Fruit fly (Drosophila melanogaster) whole organism, embryonic: Measurements from ENCODE around the gene Pop2.

Experiments
- Aef1 ChIP-seq: fragments of 200-800 bp; sonication (Bioruptor generic); IDR thresholded peaks from 3 replicates; pipeline ENCODE4 v1.3.6; 2022; ENCODE audit warnings: missing biosample characterization, missing genetic modification characterization
- Asciz ChIP-seq: fragments of 200-800 bp; sonication (Bioruptor generic); optimal IDR thresholded peaks from 2 replicates; lab custom pipeline; 2017; ENCODE audit warnings: missing biosample characterization, mild to moderate bottlenecking, missing genetic modification characterization, missing genetic modification reagents
- CG11085 ChIP-seq: fragments of 200-800 bp; sonication (Bioruptor generic); IDR thresholded peaks from 2 replicates; pipeline ENCODE4 v1.3.6; 2022; ENCODE audit warnings: missing biosample characterization, missing genetic modification characterization
- CG11456 ChIP-seq: fragments of 200-800 bp; sonication (Bioruptor generic); IDR thresholded peaks from 3 replicates; pipeline ENCODE4 v1.3.6; 2022; ENCODE audit warnings: missing biosample characterization, missing genetic modification characterization
- CG11723 ChIP-seq: fragments of 200-800 bp; sonication (Bioruptor generic); optimal IDR thresholded peaks from 2 replicates; lab custom pipeline; 2017; ENCODE audit warnings: missing biosample characterization, mild to moderate bottlenecking, missing genetic modification characterization
- CG12659 ChIP-seq: fragments of 200-800 bp; sonication (Bioruptor generic); optimal IDR thresholded peaks from 3 replicates; lab custom pipeline; 2017; ENCODE audit warnings: mild to moderate bottlenecking, missing biosample characterization, missing genetic modification reagents, missing genetic modification characterization
- CG13624 ChIP-seq: fragments of 200-800 bp; sonication (Bioruptor generic); optimal IDR thresholded peaks from 2 replicates; lab custom pipeline; 2016; ENCODE audit warnings: missing biosample characterization, missing genetic modification characterization
- CG1647 ChIP-seq: fragments of 200-800 bp; sonication (Bioruptor generic); optimal IDR thresholded peaks from 3 replicates; lab custom pipeline; 2016; ENCODE audit warnings: missing biosample characterization, missing genetic modification characterization
- CG17361 ChIP-seq: fragments of 200-800 bp; sonication (Bioruptor generic); IDR thresholded peaks from 3 replicates; pipeline ENCODE4 v1.3.6; 2022; ENCODE audit warnings: missing biosample characterization, missing genetic modification characterization
- CG18764 ChIP-seq: fragments of 200-800 bp; sonication (Bioruptor generic); optimal IDR thresholded peaks from 3 replicates; lab custom pipeline; 2016; ENCODE audit warnings: missing biosample characterization, missing genetic modification characterization
- CG2202 ChIP-seq: fragments of 200-800 bp; sonication (Bioruptor generic); optimal IDR thresholded peaks from 2 replicates; lab custom pipeline; 2018; ENCODE audit warnings: missing biosample characterization, mild to moderate bottlenecking, missing genetic modification characterization
- CG2678 ChIP-seq: fragments of 200-800 bp; sonication (Bioruptor generic); optimal IDR thresholded peaks from 3 replicates; lab custom pipeline; 2019; ENCODE audit warnings: missing biosample characterization, mild to moderate bottlenecking, missing genetic modification characterization, moderate library complexity
- CG32532 ChIP-seq: fragments of 200-800 bp; sonication (Bioruptor generic); IDR thresholded peaks from 2 replicates; pipeline ENCODE4 v1.3.6; 2022; ENCODE audit warnings: missing biosample characterization, missing genetic modification characterization
- CG34224 ChIP-seq: fragments of 200-800 bp; sonication (Bioruptor generic); IDR thresholded peaks from 3 replicates; pipeline ENCODE4 v1.3.6; 2022; ENCODE audit warnings: missing biosample characterization, missing genetic modification characterization; ENCODE audit not compliant: partially characterized antibody
- CG43689 ChIP-seq: fragments of 200-800 bp; sonication (Bioruptor generic); IDR thresholded peaks from 2 replicates; pipeline ENCODE4 v1.3.6; 2022; ENCODE audit warnings: missing biosample characterization, missing genetic modification characterization
- CG4707 ChIP-seq: fragments of 200-800 bp; sonication (Bioruptor generic); optimal IDR thresholded peaks from 2 replicates; lab custom pipeline; 2018; ENCODE audit warnings: missing biosample characterization, mild to moderate bottlenecking, missing genetic modification characterization, moderate library complexity
- CG5245 ChIP-seq: fragments of 200-800 bp; sonication (Bioruptor generic); optimal IDR thresholded peaks from 3 replicates; lab custom pipeline; 2016; ENCODE audit warnings: missing biosample characterization, missing genetic modification characterization
- CG6654 ChIP-seq: fragments of 200-800 bp; sonication (Bioruptor generic); optimal IDR thresholded peaks from 2 replicates; lab custom pipeline; 2017; ENCODE audit warnings: missing biosample characterization, mild to moderate bottlenecking, missing genetic modification characterization
- CG7372 ChIP-seq: fragments of 200-800 bp; sonication (Bioruptor generic); IDR thresholded peaks from 2 replicates; pipeline ENCODE4 v1.3.6; 2022; ENCODE audit warnings: missing biosample characterization, missing genetic modification characterization
- CG7963 ChIP-seq: fragments of 200-800 bp; sonication (Bioruptor generic); IDR thresholded peaks from 3 replicates; pipeline ENCODE4 v1.3.6; 2022; ENCODE audit warnings: missing biosample characterization, missing genetic modification characterization; ENCODE audit not compliant: partially characterized antibody
- CG9215 ChIP-seq: fragments of 200-800 bp; sonication (Bioruptor generic); IDR thresholded peaks from 2 replicates; pipeline ENCODE4 v1.3.6; 2022; ENCODE audit warnings: missing biosample characterization, missing genetic modification characterization
- E2f2 ChIP-seq: fragments of 200-800 bp; sonication (Bioruptor generic); IDR thresholded peaks from 2 replicates; pipeline ENCODE4 v1.3.6; 2022; ENCODE audit warnings: missing biosample characterization, missing genetic modification characterization
- Fer3 ChIP-seq: fragments of 200-800 bp; sonication (Bioruptor generic); optimal IDR thresholded peaks from 2 replicates; lab custom pipeline; 2018; ENCODE audit warnings: missing biosample characterization, mild to moderate bottlenecking, missing genetic modification characterization, moderate library complexity
- HLHmδ ChIP-seq: fragments of 200-800 bp; sonication (Bioruptor generic); optimal IDR thresholded peaks from 2 replicates; lab custom pipeline; 2018; ENCODE audit warnings: missing biosample characterization, mild to moderate bottlenecking, missing genetic modification characterization, moderate library complexity
- Med ChIP-seq: fragments of 200-800 bp; sonication (Bioruptor generic); peaks from one replicate; lab custom pipeline; 2016; ENCODE audit warnings: missing biosample characterization, missing genetic modification characterization, mild to moderate bottlenecking, inconsistent platforms, moderate library complexity
- Mrtf ChIP-seq: fragments of 200-800 bp; sonication (Bioruptor generic); IDR thresholded peaks from 3 replicates; pipeline ENCODE4 v1.3.6; 2022; ENCODE audit warnings: missing biosample characterization, missing genetic modification characterization
- Optix ChIP-seq: fragments of 200-800 bp; sonication (Bioruptor generic); IDR thresholded peaks from 3 replicates; pipeline ENCODE4 v1.3.6; 2022; ENCODE audit warnings: missing biosample characterization, missing genetic modification characterization
- Ptx1 ChIP-seq: fragments of 200-800 bp; sonication (Bioruptor generic); IDR thresholded peaks from 2 replicates; pipeline ENCODE4 v1.3.6; 2022; ENCODE audit warnings: missing biosample characterization, missing genetic modification characterization
- Ravus ChIP-seq: fragments of 200-800 bp; sonication (Bioruptor generic); IDR thresholded peaks from 2 replicates; pipeline ENCODE4 v1.3.6; 2022; ENCODE audit warnings: missing biosample characterization, missing genetic modification characterization
- Sox100B ChIP-seq: fragments of 200-800 bp; sonication (Bioruptor generic); optimal IDR thresholded peaks from 3 replicates; lab custom pipeline; 2018; ENCODE audit warnings: missing biosample characterization, mild to moderate bottlenecking, missing genetic modification characterization
- Sry-β ChIP-seq: fragments of 200-800 bp; sonication (Bioruptor generic); optimal IDR thresholded peaks from 2 replicates; lab custom pipeline; 2018; ENCODE audit warnings: missing biosample characterization, mild to moderate bottlenecking, missing genetic modification characterization, moderate library complexity
- TFAM ChIP-seq: fragments of 200-800 bp; sonication (Bioruptor generic); optimal IDR thresholded peaks from 2 replicates; lab custom pipeline; 2017; ENCODE audit warnings: missing biosample characterization, missing genetic modification characterization, inconsistent platforms
- Trl ChIP-seq, 3 experiments: fragments of >200 bp in 2 of 3; fragments of 200-800 bp in 1 of 3; sonication (Bioruptor generic) in 1 of 3; optimal IDR thresholded peaks; 2 replicates in 1 of 3; 3 replicates in 2 of 3; lab custom pipeline; 2016 to 2017; ENCODE audit warnings: missing biosample characterization in 1 of 3, missing genetic modification characterization in 1 of 3
- Usf ChIP-seq: fragments of 200-800 bp; sonication (Bioruptor generic); optimal IDR thresholded peaks from 2 replicates; lab custom pipeline; 2017; ENCODE audit warnings: missing genotype, missing biosample characterization, missing genetic modification characterization
- chm ChIP-seq: fragments of 200-800 bp; sonication (Bioruptor generic); IDR thresholded peaks from 2 replicates; pipeline ENCODE4 v1.3.6; 2022; ENCODE audit warnings: missing biosample characterization, missing genetic modification characterization
- chn ChIP-seq: fragments of 200-800 bp; sonication (Bioruptor generic); optimal IDR thresholded peaks from 2 replicates; lab custom pipeline; 2016; ENCODE audit warnings: missing biosample characterization, missing genetic modification characterization
- eve ChIP-seq, 2 experiments: fragments of >200 bp; optimal IDR thresholded peaks; 2 replicates each; lab custom pipeline; 2017; ENCODE audit warnings: missing biosample characterization in 2 of 2, missing genetic modification characterization in 2 of 2
- fd102C ChIP-seq: fragments of 200-800 bp; sonication (Bioruptor generic); optimal IDR thresholded peaks from 2 replicates; lab custom pipeline; 2018; ENCODE audit warnings: missing biosample characterization, mild to moderate bottlenecking, missing genetic modification characterization, moderate library complexity
- gsb-n ChIP-seq: fragments of 200-800 bp; sonication (Bioruptor generic); optimal IDR thresholded peaks from 3 replicates; lab custom pipeline; 2018; ENCODE audit warnings: missing biosample characterization, mild to moderate bottlenecking, missing genetic modification characterization
- kah ChIP-seq: fragments of 200-800 bp; sonication (Bioruptor generic); optimal IDR thresholded peaks from 2 replicates; lab custom pipeline; 2018; ENCODE audit warnings: missing biosample characterization, mild to moderate bottlenecking, missing genetic modification characterization
- klu ChIP-seq: fragments of 200-800 bp; sonication (Bioruptor generic); IDR thresholded peaks from 2 replicates; pipeline ENCODE4 v1.3.6; 2022; ENCODE audit warnings: missing biosample characterization, missing genetic modification characterization
- mirr ChIP-seq: fragments of 200-800 bp; sonication (Bioruptor generic); optimal IDR thresholded peaks from 3 replicates; lab custom pipeline; 2018; ENCODE audit warnings: missing biosample characterization, mild to moderate bottlenecking, missing genetic modification characterization
- org-1 ChIP-seq: fragments of 200-800 bp; sonication (Bioruptor generic); optimal IDR thresholded peaks from 2 replicates; lab custom pipeline; 2017; ENCODE audit warnings: missing biosample characterization, missing genetic modification characterization
- pzg ChIP-seq: fragments of 200-800 bp; sonication (Bioruptor generic); optimal IDR thresholded peaks from 3 replicates; lab custom pipeline; 2018; ENCODE audit warnings: missing biosample characterization, mild to moderate bottlenecking, missing genetic modification characterization, moderate library complexity
- run ChIP-seq: fragments of 200-800 bp; sonication (Bioruptor generic); optimal IDR thresholded peaks from 3 replicates; lab custom pipeline; 2018; ENCODE audit warnings: missing biosample characterization, mild to moderate bottlenecking, missing genetic modification characterization
- sc ChIP-seq, 3 experiments: fragments of >200 bp in 2 of 3; fragments of 200-800 bp in 1 of 3; sonication (Bioruptor generic) in 1 of 3; optimal IDR thresholded peaks; 2 replicates in 2 of 3; 3 replicates in 1 of 3; lab custom pipeline; 2017; ENCODE audit warnings: mild to moderate bottlenecking in 1 of 3, missing biosample characterization in 1 of 3, missing genetic modification characterization in 1 of 3, missing genetic modification reagents in 1 of 3
- scrt ChIP-seq: fragments of 200-800 bp; sonication (Bioruptor generic); optimal IDR thresholded peaks from 2 replicates; lab custom pipeline; 2018; ENCODE audit warnings: missing biosample characterization, mild to moderate bottlenecking, missing genetic modification characterization, moderate library complexity
- wek ChIP-seq: fragments of 200-800 bp; sonication (Bioruptor generic); optimal IDR thresholded peaks from 3 replicates; lab custom pipeline; 2018; ENCODE audit warnings: missing biosample characterization, mild to moderate bottlenecking, missing genetic modification characterization, moderate library complexity

The Pop2 gene

DNA sequence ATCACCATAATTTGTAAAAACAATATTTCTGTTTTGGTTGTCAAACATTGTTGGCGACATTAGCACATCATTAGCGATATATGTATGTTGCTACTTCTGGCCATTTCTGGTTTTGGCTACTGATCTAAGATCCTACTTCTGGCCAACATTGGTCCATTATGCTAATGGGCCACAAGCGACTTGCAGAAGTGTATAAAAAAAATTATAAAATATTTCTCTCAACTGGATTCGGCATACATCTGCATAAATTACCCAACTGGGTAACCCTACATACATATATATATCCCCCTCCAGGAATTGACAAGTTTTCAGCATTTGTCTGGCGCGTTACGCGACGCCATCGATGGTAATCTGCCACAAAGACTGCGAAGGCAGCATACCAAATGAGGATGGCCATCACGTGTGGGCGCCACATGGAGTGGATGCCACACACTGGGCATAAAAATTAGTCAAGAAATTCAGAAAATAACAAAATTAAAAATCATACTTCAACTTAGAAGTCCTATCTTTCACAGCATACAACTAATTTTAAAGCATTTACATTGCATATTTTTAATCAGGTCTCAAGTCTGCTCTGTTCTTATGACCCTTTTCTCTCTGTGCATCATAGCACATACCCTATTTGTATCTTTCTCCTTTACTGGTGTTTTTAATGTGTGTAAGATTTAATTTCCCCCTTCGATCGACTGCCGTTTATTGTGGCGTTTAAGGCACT lies 34.9 kb upstream of the Pop2 start (continued):
- TF ChIP-seq chm (GFP tag; lab: Robert Waterston, UW), result peak; percentile 40; the same call in 1 of the 2 replicates
- no peak for TF ChIP-seq mirr (GFP tag; lab: Kevin White, UChicago)
- no peak for TF ChIP-seq CG1647 (GFP tag; lab: Kevin White, UChicago)
- no peak for TF ChIP-seq CG11085
- TF ChIP-seq chn, result peak; percentile 34
- TF ChIP-seq CG9215, result 0 out of 2 replicates have a peak, but pooled peaks have one; percentile 14
- TF ChIP-seq kah (GFP tag; lab: Kevin White, UChicago), result no peak
- TF ChIP-seq CG11723 (GFP tag; lab: Kevin White, UChicago), result no peak
- TF ChIP-seq pzg, result no peak
- no peak for TF ChIP-seq Optix (GFP tag; lab: Robert Waterston, UW)
- peak; percentile 57 for TF ChIP-seq CG2678 (tag; lab: Kevin White, UChicago)
- no peak for TF ChIP-seq sc (optimal IDR thresholded peaks at IDR 0.05; lab: Kevin White, UChicago)
- peak; percentile 30 for TF ChIP-seq sc (GFP tag; optimal IDR thresholded peaks at IDR 0.05; lab: Kevin White, UChicago)
- TF ChIP-seq Sry-β (GFP tag; lab: Kevin White, UChicago), result peak; percentile 20
- peak; percentile 39 for TF ChIP-seq Asciz (GFP tag; lab: Kevin White, UChicago)
- TF ChIP-seq Med (GFP tag; lab: Kevin White, UChicago), result peak; percentile 75
- no peak for TF ChIP-seq Trl (optimal IDR thresholded peaks at IDR 0.05; lab: Kevin White, UChicago)
- TF ChIP-seq Trl (GFP tag; optimal IDR thresholded peaks at IDR 0.05; lab: Kevin White, UChicago), result no peak
- TF ChIP-seq fd102C (GFP tag; lab: Kevin White, UChicago), result no peak
- no peak; the same call in 1 of the 2 replicates for TF ChIP-seq Ravus (GFP tag; lab: Robert Waterston, UW)
- no peak for TF ChIP-seq run (tag; lab: Kevin White, UChicago)
- no peak for TF ChIP-seq gsb-n
- no peak for TF ChIP-seq CG11456
- TF ChIP-seq CG6654 (GFP tag; lab: Kevin White, UChicago), result peak; percentile 19
- TF ChIP-seq CG43689 (GFP tag; lab: Robert Waterston, UW), result no peak
- no peak for TF ChIP-seq CG5245 (GFP tag; lab: Kevin White, UChicago)
- TF ChIP-seq Sox100B (GFP tag; lab: Kevin White, UChicago), result peak; percentile 64
- no peak for TF ChIP-seq CG34224
- no peak for TF ChIP-seq CG13624 (GFP tag; lab: Kevin White, UChicago)
- TF ChIP-seq eve (GFP tag; optimal IDR thresholded peaks at IDR 0.05; lab: Kevin White, UChicago), result peak in 1 of 2 experiments; percentile 55
- peak; percentile 28 for TF ChIP-seq CG18764
- TF ChIP-seq E2f2, result peak; percentile 26; the same call in 1 of the 2 replicates
- TF ChIP-seq CG7963, result no peak
- TF ChIP-seq Usf, result peak; percentile 12
- 0 out of 3 replicates have a peak, but pooled peaks have one; percentile 30 for TF ChIP-seq Aef1
- TF ChIP-seq CG4707 (GFP tag; lab: Kevin White, UChicago), result no peak
- TF ChIP-seq HLHmδ (GFP tag; lab: Kevin White, UChicago), result no peak
- no peak for TF ChIP-seq Fer3 (tag; lab: Kevin White, UChicago)
- peak; percentile 18; the same call in 1 of the 2 replicates for TF ChIP-seq CG7372
- TF ChIP-seq TFAM (GFP tag; lab: Kevin White, UChicago), result no peak
- peak; percentile 63; the same call in 1 of the 2 replicates for TF ChIP-seq CG32532 (GFP tag; lab: Robert Waterston, UW)
- TF ChIP-seq CG17361 (GFP tag; lab: Robert Waterston, UW), result peak; percentile 57; the same call in 2 of the 3 replicates
- TF ChIP-seq Ptx1, result peak; percentile 60
- TF ChIP-seq org-1, result no peak
- no peak for TF ChIP-seq wek (GFP tag; lab: Kevin White, UChicago)
- TF ChIP-seq Mrtf, result no peak
- TF ChIP-seq CG2202 (tag; lab: Kevin White, UChicago), result peak; percentile 9
- peak; percentile 43; the same call in 1 of the 2 replicates for TF ChIP-seq klu (GFP tag; lab: Robert Waterston, UW)
- no peak for TF ChIP-seq scrt (GFP tag; lab: Kevin White, UChicago)
- no peak for TF ChIP-seq CG12659
